Worm (Caenorhabditis elegans): ENCODE results near the gene F46F2.5.
A peak's percentile ranks its signal among the peaks of the same experiment; 100 is the strongest.

The F46F2.5 gene

ce11 chrX:15262423-15262822, at the start of gene F46F2.5:
Gene F46F2.5, plus strand, starts transcription at chrX:15262723.
- no peak for TF ChIP-seq scrt-1 (GFP tag; IDR thresholded peaks at IDR 0.05)
- no peak for TF ChIP-seq ama-1 (optimal IDR thresholded peaks at IDR 0.05)
- no peak for TF ChIP-seq pes-1 (GFP tag; IDR thresholded peaks at IDR 0.05)
- TF ChIP-seq ceh-36 (tag; optimal IDR thresholded peaks at IDR 0.05): no peak
- no peak for TF ChIP-seq hmg-4 (GFP tag; optimal IDR thresholded peaks at IDR 0.05)
- TF ChIP-seq B0310.2 (tag; optimal IDR thresholded peaks at IDR 0.05): no peak
- TF ChIP-seq ceh-13 (GFP tag; optimal IDR thresholded peaks at IDR 0.05): no peak
- no peak for TF ChIP-seq flt-1 (GFP tag; IDR thresholded peaks at IDR 0.05)
- no peak for TF ChIP-seq hnd-1 (tag; optimal IDR thresholded peaks at IDR 0.05)
- TF ChIP-seq tra-4 (tag; optimal IDR thresholded peaks at IDR 0.05): no peak
- TF ChIP-seq F13C5.2 (tag; optimal IDR thresholded peaks at IDR 0.05): no peak
- TF ChIP-seq hmbx-1 (tag; optimal IDR thresholded peaks at IDR 0.05): no peak
- no peak for TF ChIP-seq tbx-37 (GFP tag; conservative IDR thresholded peaks at IDR 0.05)
- TF ChIP-seq ets-7 (tag; optimal IDR thresholded peaks at IDR 0.05): no peak
- no peak for TF ChIP-seq tbx-11 (GFP tag; IDR thresholded peaks at IDR 0.05)
- no peak for TF ChIP-seq sea-1 (GFP tag; conservative IDR thresholded peaks at IDR 0.05)
- no peak for TF ChIP-seq aly-1 (tag; optimal IDR thresholded peaks at IDR 0.05)

DNA sequence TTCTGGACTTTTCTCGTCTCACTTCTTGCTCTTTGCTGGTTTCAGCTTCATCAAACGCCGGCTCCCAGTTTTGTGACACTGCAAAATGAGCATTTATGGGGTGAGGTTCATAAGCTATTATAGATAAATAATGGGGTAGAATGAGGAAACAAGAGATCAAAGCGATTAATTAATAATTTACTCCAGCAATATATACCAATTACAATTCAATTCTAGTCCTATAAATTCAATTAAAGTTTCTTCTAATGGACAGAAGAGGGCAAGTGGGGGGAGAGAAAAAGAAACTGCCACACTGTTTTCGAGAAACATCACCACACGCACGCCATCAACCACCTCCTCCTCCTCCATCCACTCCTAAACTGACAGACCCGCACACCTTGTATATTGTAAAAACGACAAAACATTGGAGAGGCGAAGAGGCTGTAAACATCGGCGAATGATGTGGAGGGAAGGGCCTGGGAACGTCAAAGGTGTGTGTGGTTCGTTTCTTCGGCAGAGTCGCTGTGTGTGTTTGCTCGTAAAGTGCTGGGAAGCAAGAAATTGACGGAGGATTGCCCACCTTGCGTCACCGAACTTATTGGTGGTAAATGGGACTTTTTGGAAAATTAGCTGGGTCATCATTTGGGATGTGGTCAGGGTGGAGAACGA, 49.2 kb upstream of the F46F2.5 start, which contains the start of the genes H03A11.13 and famk-1:
Gene H03A11.13 (minus strand): TSS at position 51 of the 648 bp plus-strand sequence.
Gene famk-1 (minus strand): TSS at position 78 of the 648 bp plus-strand sequence.
- TF ChIP-seq ceh-36 (tag; optimal IDR thresholded peaks at IDR 0.05) (no peak), hnd-1 (tag; optimal IDR thresholded peaks at IDR 0.05) (no peak), flt-1 (GFP tag; IDR thresholded peaks at IDR 0.05) (no peak), aly-1 (tag; optimal IDR thresholded peaks at IDR 0.05) (no peak)

DNA sequence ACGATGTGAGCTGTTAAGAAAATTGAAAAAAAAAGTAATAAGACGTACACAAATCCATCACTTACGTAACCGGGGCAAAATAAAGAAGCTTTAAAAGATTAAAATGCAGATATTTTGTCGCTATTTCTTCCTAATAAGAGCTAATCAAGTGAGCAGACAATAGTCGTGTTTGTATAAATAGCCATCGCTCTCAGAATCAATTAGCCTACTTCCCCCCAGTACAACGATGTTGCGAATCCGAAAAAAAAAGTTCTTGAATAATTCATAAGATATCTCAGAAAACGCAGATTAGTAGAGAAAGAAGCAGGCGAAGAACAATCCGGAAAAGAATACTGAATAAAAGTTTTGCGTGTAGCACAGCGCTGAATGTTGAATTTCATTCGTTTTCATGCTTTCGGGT, 47.3 kb upstream of the F46F2.5 start:
- TF ChIP-seq ama-1 (optimal IDR thresholded peaks at IDR 0.05) (no peak), scrt-1 (GFP tag; IDR thresholded peaks at IDR 0.05) (no peak), F13C5.2 (tag; optimal IDR thresholded peaks at IDR 0.05) (no peak), hmbx-1 (tag; optimal IDR thresholded peaks at IDR 0.05) (no peak), ceh-13 (GFP tag; optimal IDR thresholded peaks at IDR 0.05) (no peak), tbx-37 (GFP tag; conservative IDR thresholded peaks at IDR 0.05) (no peak), tra-4 (tag; optimal IDR thresholded peaks at IDR 0.05) (no peak), hmg-4 (GFP tag; optimal IDR thresholded peaks at IDR 0.05) (no peak), B0310.2 (tag; optimal IDR thresholded peaks at IDR 0.05) (no peak), ceh-36 (tag; optimal IDR thresholded peaks at IDR 0.05) (no peak), sea-1 (GFP tag; conservative IDR thresholded peaks at IDR 0.05) (no peak)

ce11 chrX:15221107-15221506, 41.4 kb upstream of the F46F2.5 start:
- no peak for TF ChIP-seq hmg-4 (GFP tag; optimal IDR thresholded peaks at IDR 0.05)
- 0 out of 2 replicates have a peak, but pooled peaks have one; percentile 32 for TF ChIP-seq pes-1 (GFP tag; IDR thresholded peaks at IDR 0.05)

- no peak for TF ChIP-seq hmbx-1 (tag; optimal IDR thresholded peaks at IDR 0.05)
- no peak for TF ChIP-seq B0310.2 (tag; optimal IDR thresholded peaks at IDR 0.05)
- no peak for TF ChIP-seq ceh-13 (GFP tag; optimal IDR thresholded peaks at IDR 0.05)
- TF ChIP-seq pes-1 (GFP tag; IDR thresholded peaks at IDR 0.05): no peak
- TF ChIP-seq sea-1 (GFP tag; conservative IDR thresholded peaks at IDR 0.05): no peak
- TF ChIP-seq flt-1 (GFP tag; IDR thresholded peaks at IDR 0.05): no peak
- no peak for TF ChIP-seq tbx-11 (GFP tag; IDR thresholded peaks at IDR 0.05)
- TF ChIP-seq hnd-1 (tag; optimal IDR thresholded peaks at IDR 0.05): no peak
- TF ChIP-seq ama-1 (optimal IDR thresholded peaks at IDR 0.05): no peak
- TF ChIP-seq ets-7 (tag; optimal IDR thresholded peaks at IDR 0.05): no peak
Observed at ce11 chrX:15221865-15222551, 40.5 kb upstream of the F46F2.5 start.

DNA sequence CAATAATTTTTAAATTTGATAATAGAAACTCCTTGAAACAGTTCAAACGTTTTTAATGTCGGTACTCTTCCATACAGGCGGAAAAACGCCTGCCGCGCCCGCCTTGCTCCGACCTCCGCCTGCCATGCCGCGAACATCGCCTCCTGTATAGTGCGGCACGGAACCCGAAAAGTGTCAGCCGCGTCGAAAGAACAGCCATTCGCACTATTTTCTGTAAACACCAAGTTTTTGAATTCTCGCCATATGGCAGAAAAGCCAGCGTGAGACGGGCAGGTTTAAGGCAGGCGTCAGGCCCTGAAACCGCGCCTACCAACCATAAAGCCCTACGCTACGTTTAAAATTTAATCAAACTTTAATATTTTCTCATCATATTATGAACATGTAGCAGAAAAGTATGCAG, 39.7 kb upstream of the F46F2.5 start:
- TF ChIP-seq sea-1 (GFP tag; conservative IDR thresholded peaks at IDR 0.05) (no peak), flt-1 (GFP tag; IDR thresholded peaks at IDR 0.05) (no peak), ets-7 (tag; optimal IDR thresholded peaks at IDR 0.05) (no peak), scrt-1 (GFP tag; IDR thresholded peaks at IDR 0.05) (no peak), ama-1 (optimal IDR thresholded peaks at IDR 0.05) (no peak), tbx-11 (GFP tag; IDR thresholded peaks at IDR 0.05) (no peak)

DNA sequence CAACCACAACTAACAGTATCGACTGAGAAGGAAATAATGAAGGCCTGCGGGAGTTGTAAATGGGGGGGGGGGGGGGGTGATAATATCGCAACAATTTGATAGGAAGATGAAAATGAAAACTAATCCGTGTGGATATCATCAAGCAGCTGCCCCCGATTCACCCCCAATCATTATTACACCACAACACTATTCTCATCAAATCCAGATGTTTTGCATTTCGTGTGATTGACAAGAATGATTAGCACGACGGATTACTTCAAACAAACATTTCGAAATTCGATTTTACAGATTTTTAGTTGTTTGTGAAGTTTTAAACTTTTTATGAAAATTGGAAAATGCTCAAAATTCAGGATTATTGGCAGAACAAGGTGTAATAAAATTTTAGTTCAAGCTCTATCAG, 38.4 kb upstream of the F46F2.5 start:
- TF ChIP-seq tbx-11 (GFP tag; IDR thresholded peaks at IDR 0.05): no peak
- TF ChIP-seq ets-7 (tag; optimal IDR thresholded peaks at IDR 0.05): no peak
- TF ChIP-seq hmg-4 (GFP tag; optimal IDR thresholded peaks at IDR 0.05): no peak
- no peak for TF ChIP-seq ceh-36 (tag; optimal IDR thresholded peaks at IDR 0.05)
- TF ChIP-seq tbx-37 (GFP tag; conservative IDR thresholded peaks at IDR 0.05): no peak
- TF ChIP-seq hnd-1 (tag; optimal IDR thresholded peaks at IDR 0.05): no peak
- TF ChIP-seq aly-1 (tag; optimal IDR thresholded peaks at IDR 0.05): no peak
- no peak for TF ChIP-seq hmbx-1 (tag; optimal IDR thresholded peaks at IDR 0.05)
- TF ChIP-seq ama-1 (optimal IDR thresholded peaks at IDR 0.05): no peak
- no peak for TF ChIP-seq ceh-13 (GFP tag; optimal IDR thresholded peaks at IDR 0.05)
- TF ChIP-seq F13C5.2 (tag; optimal IDR thresholded peaks at IDR 0.05): no peak

ce11 chrX:15225180-15225724, 37.3 kb upstream of the F46F2.5 start:
- TF ChIP-seq F13C5.2 (tag; optimal IDR thresholded peaks at IDR 0.05) (no peak), hnd-1 (tag; optimal IDR thresholded peaks at IDR 0.05) (no peak), aly-1 (tag; optimal IDR thresholded peaks at IDR 0.05) (no peak), scrt-1 (GFP tag; IDR thresholded peaks at IDR 0.05) (no peak), ceh-36 (tag; optimal IDR thresholded peaks at IDR 0.05) (no peak), hmg-4 (GFP tag; optimal IDR thresholded peaks at IDR 0.05) (no peak), B0310.2 (tag; optimal IDR thresholded peaks at IDR 0.05) (no peak), ceh-13 (GFP tag; optimal IDR thresholded peaks at IDR 0.05) (no peak), tbx-11 (GFP tag; IDR thresholded peaks at IDR 0.05) (no peak), ama-1 (optimal IDR thresholded peaks at IDR 0.05) (no peak), tra-4 (tag; optimal IDR thresholded peaks at IDR 0.05) (no peak), pes-1 (GFP tag; IDR thresholded peaks at IDR 0.05) (no peak)

All from whole organism, early embryonic.